Fruit fly (Drosophila melanogaster): ENCODE data around the gene CG43149.

Gene CG43149

DNA sequence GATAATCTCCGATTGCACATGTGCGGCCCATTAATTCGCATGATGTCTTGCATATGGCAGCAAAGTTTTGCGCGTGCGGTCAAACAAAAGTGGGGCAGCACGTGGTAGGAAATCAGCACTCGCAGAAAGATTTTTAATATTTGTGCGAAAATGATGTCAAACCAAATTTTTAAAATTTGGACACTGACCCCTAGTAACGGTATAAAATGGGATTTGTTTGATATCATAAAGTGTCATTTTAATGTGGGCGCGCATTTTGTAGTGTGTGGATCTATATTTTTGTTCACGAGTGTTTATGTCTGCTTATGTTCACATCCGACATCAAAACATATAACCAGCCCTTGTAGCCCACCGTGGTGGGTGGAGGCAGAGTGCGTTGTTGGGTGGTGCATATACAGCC lies 39.5 kb upstream of the CG43149 start (continued):
- TF ChIP-seq Aef1 (GFP tag; IDR thresholded peaks at IDR 0.05) (0 out of 3 replicates have a peak, but pooled peaks have one; percentile 32), CG17802 (tag; optimal IDR thresholded peaks at IDR 0.05) (no peak), Meics (GFP tag; optimal IDR thresholded peaks at IDR 0.05) (peak; percentile 38), CG6689 (GFP tag; IDR thresholded peaks at IDR 0.05) (peak; percentile 60), CG14710 (tag; optimal IDR thresholded peaks at IDR 0.05) (no peak), CG15073 (GFP tag; optimal IDR thresholded peaks at IDR 0.05) (no peak), tgo (GFP tag; IDR thresholded peaks at IDR 0.05) (peak; percentile 57; the same call in 1 of the 3 replicates), fd3F (GFP tag; optimal IDR thresholded peaks at IDR 0.05) (peak; percentile 50), CG34376 (GFP tag; optimal IDR thresholded peaks at IDR 0.05) (no peak), insv (GFP tag; optimal IDR thresholded peaks at IDR 0.05) (no peak), CG6175 (GFP tag; IDR thresholded peaks at IDR 0.05) (no peak), CG1024 (GFP tag; IDR thresholded peaks at IDR 0.05) (no peak), ara (GFP tag; IDR thresholded peaks at IDR 0.05) (no peak), abd-A (tag; optimal IDR thresholded peaks at IDR 0.05) (no peak), CG11696 (GFP tag; IDR thresholded peaks at IDR 0.05) (peak; percentile 83), slbo (GFP tag; IDR thresholded peaks at IDR 0.05) (peak; percentile 63), CG10321 (GFP tag; IDR thresholded peaks at IDR 0.05) (no peak), CkIIα-i1 (GFP tag; IDR thresholded peaks at IDR 0.05) (no peak), rib (GFP tag; IDR thresholded peaks at IDR 0.05) (no peak; the same call in 1 of the 2 replicates), CG12659 (GFP tag; optimal IDR thresholded peaks at IDR 0.05) (no peak), Elba2 (GFP tag; optimal IDR thresholded peaks at IDR 0.05) (no peak), CG7786 (GFP tag; optimal IDR thresholded peaks at IDR 0.05) (peak; percentile 44), CG7839 (tag; optimal IDR thresholded peaks at IDR 0.05) (peak; percentile 36), Atf6 (GFP tag; IDR thresholded peaks at IDR 0.05) (peak; percentile 54; the same call in 1 of the 2 replicates), zen (tag; optimal IDR thresholded peaks at IDR 0.05) (no peak), ssp (GFP tag; IDR thresholded peaks at IDR 0.05) (0 out of 2 replicates have a peak, but pooled peaks have one; percentile 6), seq (GFP tag; IDR thresholded peaks at IDR 0.05) (0 out of 2 replicates have a peak, but pooled peaks have one; percentile 27), prd (optimal IDR thresholded peaks at IDR 0.05) (no peak), prd (GFP tag; IDR thresholded peaks at IDR 0.05) (no peak; the same call in 1 of the 3 replicates), lilli (GFP tag; optimal IDR thresholded peaks at IDR 0.05) (peak; percentile 31), Hr51 (GFP tag; optimal IDR thresholded peaks at IDR 0.05) (peak in 1 of 2 experiments; percentile 39), psq (GFP tag; optimal IDR thresholded peaks at IDR 0.05) (no peak), CG1602 (GFP tag; optimal IDR thresholded peaks at IDR 0.05) (no peak), pfk (GFP tag; optimal IDR thresholded peaks at IDR 0.05) (no peak), CG6683 (GFP tag; optimal IDR thresholded peaks at IDR 0.05) (no peak), CG3281 (GFP tag; optimal IDR thresholded peaks at IDR 0.05) (peak; percentile 47), NC2α (GFP tag; optimal IDR thresholded peaks at IDR 0.05) (no peak), CG17186 (GFP tag; optimal IDR thresholded peaks at IDR 0.05) (no peak), grau (tag; optimal IDR thresholded peaks at IDR 0.05) (peak; percentile 39), Camta (GFP tag; optimal IDR thresholded peaks at IDR 0.05) (peak; percentile 17), CG11085 (GFP tag; IDR thresholded peaks at IDR 0.05) (0 out of 2 replicates have a peak, but pooled peaks have one; percentile 19), Dek (tag; optimal IDR thresholded peaks at IDR 0.05) (no peak), Antp (GFP tag; optimal IDR thresholded peaks at IDR 0.05) (peak; percentile 24), az2 (GFP tag; optimal IDR thresholded peaks at IDR 0.05) (peak; percentile 20), sens (GFP tag) (peak; percentile 77), PHDP (tag; optimal IDR thresholded peaks at IDR 0.05) (peak; percentile 55), CG4730 (GFP tag; IDR thresholded peaks at IDR 0.05) (peak; percentile 38; the same call in 1 of the 2 replicates), CG18599 (GFP tag; optimal IDR thresholded peaks at IDR 0.05) (peak; percentile 68), dpn (GFP tag; optimal IDR thresholded peaks at IDR 0.05) (peak; percentile 20 to 56), onecut (GFP tag; IDR thresholded peaks at IDR 0.05) (no peak), CG15269 (tag; optimal IDR thresholded peaks at IDR 0.05) (peak; percentile 18)
